Worm (Caenorhabditis elegans) whole organism, L1 larva: Measurements from ENCODE around the gene rpt-2.
"Not testable (repeated sequence)": the region's sequence is repeated elsewhere in the genome, so short reads cannot be mapped to it uniquely, and the experiment has no call there.

ENCODE experiments used
- aha-1 ChIP-seq: fragments of 150-350 bp; optimal IDR thresholded peaks from 2 replicates; lab custom pipeline; 2014; ENCODE audit warnings: missing biosample characterization, missing genetic modification characterization
- ceh-82 ChIP-seq, 3 experiments: fragments of 150-350 bp in 1 of 3; sonication (generic microtip) in 2 of 3; optimal IDR thresholded peaks; 2 replicates each; lab custom pipeline; 2014 to 2017; ENCODE audit warnings: missing biosample characterization in 3 of 3, missing genetic modification characterization in 3 of 3
- ceh-90 ChIP-seq: sonication (generic microtip); optimal IDR thresholded peaks from 2 replicates; lab custom pipeline; 2016; ENCODE audit warnings: missing genetic modification characterization, missing compliant biosample characterization
- dpl-1 ChIP-seq, 3 experiments: fragments of 150-350 bp in 2 of 3; sonication (generic microtip) in 1 of 3; optimal IDR thresholded peaks; 2 replicates each; lab custom pipeline; 2014 to 2017; ENCODE audit warnings: missing biosample characterization in 3 of 3, missing genetic modification characterization in 3 of 3, missing genetic modification reagents in 3 of 3
- fkh-10 ChIP-seq: sonication (generic microtip); optimal IDR thresholded peaks from 2 replicates; lab custom pipeline; 2017; ENCODE audit warnings: missing biosample characterization, missing genetic modification reagents, missing genetic modification characterization
- lin-15B ChIP-seq: fragments of 150-350 bp; sonication (generic microtip); optimal IDR thresholded peaks from 3 replicates; lab custom pipeline; 2014; ENCODE audit warnings: missing biosample characterization, missing genetic modification characterization
- lir-3 ChIP-seq: sonication (generic microtip); optimal IDR thresholded peaks from 2 replicates; lab custom pipeline; 2016; ENCODE audit warnings: mild to moderate bottlenecking, missing genetic modification characterization, moderate library complexity, missing compliant biosample characterization; ENCODE audit not compliant: poor library complexity
- nhr-28 ChIP-seq: fragments of 150-350 bp; optimal IDR thresholded peaks from 2 replicates; lab custom pipeline; 2014; ENCODE audit warnings: missing biosample characterization, missing genetic modification characterization
- nhr-77 ChIP-seq: fragments of 150-350 bp; optimal IDR thresholded peaks from 2 replicates; lab custom pipeline; 2014; ENCODE audit warnings: missing biosample characterization, missing genetic modification characterization
- nhr-90 ChIP-seq: sonication (generic microtip); optimal IDR thresholded peaks from 2 replicates; lab custom pipeline; 2016; ENCODE audit warnings: mild to moderate bottlenecking, missing genetic modification characterization, missing compliant biosample characterization; ENCODE audit not compliant: poor library complexity
- skn-1 ChIP-seq: fragments of 150-350 bp; optimal IDR thresholded peaks from 2 replicates; lab custom pipeline; 2014; ENCODE audit warnings: missing biosample characterization, missing genetic modification characterization
- unc-62 ChIP-seq: fragments of 150-350 bp; optimal IDR thresholded peaks from 2 replicates; lab custom pipeline; 2014; ENCODE audit warnings: missing biosample characterization, missing genetic modification reagents, missing genetic modification characterization
- unc-86 ChIP-seq: sonication (generic microtip); optimal IDR thresholded peaks from 2 replicates; lab custom pipeline; 2016; ENCODE audit warnings: missing genetic modification characterization, missing compliant biosample characterization
- ztf-4 ChIP-seq: fragments of 150-350 bp; optimal IDR thresholded peaks from 2 replicates; lab custom pipeline; 2014; ENCODE audit warnings: missing biosample characterization, missing genetic modification characterization

DNA sequence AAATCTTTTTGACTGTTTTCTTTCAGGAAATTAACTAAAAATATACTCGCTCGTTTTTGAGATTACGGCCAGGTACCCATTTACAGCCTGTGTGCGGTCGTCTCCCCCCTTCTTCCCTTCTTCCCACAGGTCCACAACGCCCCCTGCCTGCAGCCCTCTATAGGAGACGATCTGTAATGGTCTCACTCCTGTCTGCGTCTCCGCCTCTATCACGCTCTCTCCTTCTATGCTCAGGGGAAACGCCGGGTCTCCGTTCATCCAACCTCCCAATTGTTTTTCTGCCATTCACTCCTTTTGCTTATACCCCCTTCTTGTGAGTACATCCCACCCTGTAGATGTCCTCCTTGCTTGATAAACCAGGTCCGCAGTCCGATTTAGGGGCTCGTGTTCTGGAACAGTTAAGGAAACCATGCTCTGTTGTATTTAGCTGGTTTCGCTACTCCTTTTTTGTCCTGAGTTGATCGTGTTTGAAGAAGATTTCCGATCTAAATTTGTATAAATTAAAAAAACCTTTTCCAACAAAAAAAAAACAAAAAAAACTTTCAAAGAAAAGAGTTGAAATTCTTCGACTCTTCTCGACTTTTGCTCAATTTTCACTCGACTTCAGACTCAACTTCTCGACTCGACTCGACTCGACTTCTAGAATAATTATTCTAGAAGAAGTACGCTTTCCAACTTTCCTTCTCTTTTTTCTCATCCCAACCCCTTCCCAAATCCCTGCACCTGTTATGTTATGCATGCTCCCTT is 21.1 kb upstream of the rpt-2 start, which contains the start of gene F29G9.1:
- not testable (repeated sequence) for TF ChIP-seq lin-15B (tag; lab: Kevin White, UChicago); aha-1 (tag; lab: Kevin White, UChicago); nhr-77 (tag; lab: Kevin White, UChicago); ceh-90 (tag; lab: Kevin White, UChicago); lir-3 (tag; lab: Kevin White, UChicago); fkh-10 (GFP tag; lab: Kevin White, UChicago); skn-1 (tag; lab: Kevin White, UChicago); nhr-90 (tag; lab: Kevin White, UChicago); unc-62; ztf-4 (tag; lab: Kevin White, UChicago); dpl-1 (GFP tag; optimal IDR thresholded peaks at IDR 0.05; lab: Kevin White, UChicago); unc-86; ceh-82 (tag; optimal IDR thresholded peaks at IDR 0.05; lab: Kevin White, UChicago); nhr-28
